Worm (Caenorhabditis elegans) whole organism, late embryonic: ENCODE data around the gene R03G8.1.

Experiments used
- K09A11.1 ChIP-seq: sonication (generic microtip); optimal IDR thresholded peaks from 2 replicates; lab custom pipeline; 2017; ENCODE audit warnings: antibody characterized with exemption, mild to moderate bottlenecking, missing genetic modification characterization, missing compliant biosample characterization; ENCODE audit not compliant: insufficient read depth
- ama-1 ChIP-seq: fragments of 150-350 bp; optimal IDR thresholded peaks from 2 replicates; lab custom pipeline; 2014
- ceh-34 ChIP-seq: sonication (generic microtip); optimal IDR thresholded peaks from 2 replicates; lab custom pipeline; 2016; ENCODE audit warnings: mild to moderate bottlenecking, missing genetic modification characterization, missing compliant biosample characterization
- ceh-45 ChIP-seq: fragments of 200-800 bp; sonication (Bioruptor generic); IDR thresholded peaks from 2 replicates; pipeline ENCODE4 v1.3.6; 2022; ENCODE audit warnings: missing genetic modification reagents, missing genetic modification characterization, missing compliant biosample characterization
- ceh-9 ChIP-seq: sonication (generic microtip); optimal IDR thresholded peaks from 2 replicates; lab custom pipeline; 2016; ENCODE audit warnings: mild to moderate bottlenecking, missing genetic modification characterization, inconsistent platforms, missing compliant biosample characterization
- che-1 ChIP-seq: sonication (generic microtip); optimal IDR thresholded peaks from 2 replicates; lab custom pipeline; 2016; ENCODE audit warnings: mild to moderate bottlenecking, missing genetic modification characterization, missing compliant biosample characterization
- elt-2 ChIP-seq: sonication (generic microtip); optimal IDR thresholded peaks from 2 replicates; lab custom pipeline; 2016; ENCODE audit warnings: missing genetic modification reagents, missing genetic modification characterization, missing compliant biosample characterization
- fax-1 ChIP-seq: sonication (generic microtip); optimal IDR thresholded peaks from 2 replicates; lab custom pipeline; 2016; ENCODE audit warnings: missing genotype, missing genetic modification characterization, missing compliant biosample characterization
- lim-6 ChIP-seq: sonication (generic microtip); optimal IDR thresholded peaks from 2 replicates; lab custom pipeline; 2016; ENCODE audit warnings: missing genetic modification characterization, missing compliant biosample characterization
- mec-3 ChIP-seq: sonication (generic microtip); optimal IDR thresholded peaks from 2 replicates; lab custom pipeline; 2016; ENCODE audit warnings: borderline replicate concordance, missing genetic modification characterization, missing compliant biosample characterization
- odd-2 ChIP-seq: sonication (generic microtip); optimal IDR thresholded peaks from 2 replicates; lab custom pipeline; 2017; ENCODE audit warnings: antibody characterized with exemption, mild to moderate bottlenecking, missing genetic modification characterization, missing compliant biosample characterization
- pax-1 ChIP-seq: fragments of 150-350 bp; optimal IDR thresholded peaks from 2 replicates; lab custom pipeline; 2014; ENCODE audit warnings: missing biosample characterization, missing genetic modification characterization
- tbx-2 ChIP-seq: sonication (generic microtip); optimal IDR thresholded peaks from 2 replicates; lab custom pipeline; 2016; ENCODE audit warnings: missing genetic modification characterization, missing compliant biosample characterization
- zip-5 ChIP-seq: sonication (generic microtip); optimal IDR thresholded peaks from 2 replicates; lab custom pipeline; 2016; ENCODE audit warnings: missing genetic modification characterization, missing compliant biosample characterization

- TF ChIP-seq mec-3, result no peak
- TF ChIP-seq fax-1 (tag; lab: Kevin White, UChicago), result no peak
- no peak for TF ChIP-seq che-1 (tag; lab: Kevin White, UChicago)
- TF ChIP-seq odd-2 (tag; lab: Kevin White, UChicago), result no peak
- no peak for TF ChIP-seq tbx-2 (tag; lab: Kevin White, UChicago)
- no peak for TF ChIP-seq K09A11.1 (tag; lab: Kevin White, UChicago)
- TF ChIP-seq zip-5 (tag; lab: Kevin White, UChicago), result no peak
- TF ChIP-seq pax-1, result no peak
- TF ChIP-seq ama-1 (lab: Kevin White, UChicago), result no peak
- no peak for TF ChIP-seq ceh-45 (GFP tag; lab: Robert Waterston, UW)
- TF ChIP-seq ceh-9, result no peak
- TF ChIP-seq ceh-34 (tag; lab: Kevin White, UChicago), result no peak
- TF ChIP-seq elt-2, result no peak
- TF ChIP-seq lim-6, result no peak
Measured at ce11 chrX:13110004-13110403, 25.6 kb downstream of the R03G8.1 start.
